Worm (Caenorhabditis elegans) whole organism, early embryonic: Measurements from ENCODE around the gene puf-5.

Source experiments
- B0310.2 ChIP-seq: sonication (generic microtip); optimal IDR thresholded peaks from 2 replicates; lab custom pipeline; 2016; ENCODE audit warnings: mild to moderate bottlenecking, missing genetic modification characterization, missing compliant biosample characterization
- aly-1 ChIP-seq: sonication (generic microtip); optimal IDR thresholded peaks from 2 replicates; lab custom pipeline; 2016; ENCODE audit warnings: missing genetic modification characterization, missing compliant biosample characterization
- ama-1 ChIP-seq: fragments of 150-350 bp; optimal IDR thresholded peaks from 2 replicates; lab custom pipeline; 2014
- ceh-13 ChIP-seq: fragments of 200-800 bp; sonication (Bioruptor generic); optimal IDR thresholded peaks from 2 replicates; lab custom pipeline; 2018; ENCODE audit warnings: mild to moderate bottlenecking, missing genetic modification characterization, missing compliant biosample characterization
- flt-1 ChIP-seq: fragments of 200-800 bp; sonication (Bioruptor generic); IDR thresholded peaks from 2 replicates; pipeline ENCODE4 v1.3.6; 2022; ENCODE audit warnings: missing genetic modification characterization, missing compliant biosample characterization
- hmg-4 ChIP-seq: fragments of 200-800 bp; sonication (Bioruptor generic); optimal IDR thresholded peaks from 2 replicates; lab custom pipeline; 2018; ENCODE audit warnings: mild to moderate bottlenecking, missing genetic modification characterization, missing compliant biosample characterization
- pes-1 ChIP-seq: fragments of 200-800 bp; sonication (Bioruptor generic); IDR thresholded peaks from 2 replicates; pipeline ENCODE4 v1.3.6; 2022; ENCODE audit warnings: missing genetic modification reagents, missing genetic modification characterization, missing compliant biosample characterization
- sea-1 ChIP-seq: fragments of 200-800 bp; sonication (Bioruptor generic); conservative IDR thresholded peaks from 2 replicates; pipeline ENCODE4 v1.3.6; 2022; ENCODE audit warnings: missing genetic modification characterization, missing compliant biosample characterization
- tbx-11 ChIP-seq: fragments of 200-800 bp; sonication (Bioruptor generic); IDR thresholded peaks from 2 replicates; pipeline ENCODE4 v1.3.6; 2022; ENCODE audit warnings: missing genetic modification characterization, missing compliant biosample characterization
- tbx-37 ChIP-seq: fragments of 200-800 bp; sonication (Bioruptor generic); conservative IDR thresholded peaks from 2 replicates; pipeline ENCODE4 v1.3.6; 2022; ENCODE audit warnings: missing genetic modification reagents, missing genetic modification characterization, missing compliant biosample characterization

- TF ChIP-seq ceh-13 (GFP tag; lab: Kevin White, UChicago) (no peak), ama-1 (lab: Kevin White, UChicago) (no peak), tbx-37 (no peak), flt-1 (peak; percentile 38; the same call in 1 of the 2 replicates), hmg-4 (GFP tag; lab: Kevin White, UChicago) (peak; percentile 39), aly-1 (tag; lab: Kevin White, UChicago) (no peak), pes-1 (GFP tag; lab: Robert Waterston, UW) (no peak), B0310.2 (no peak), tbx-11 (GFP tag; lab: Robert Waterston, UW) (no peak), sea-1 (GFP tag; lab: Robert Waterston, UW) (no peak)
These were observed 6.0 kb upstream of the puf-5 start, which contains the start of the genes col-38 and rpl-5 for ce11 chrII:8569038-8569977.
